Worm (Caenorhabditis elegans) whole organism, late embryonic: ENCODE results near the gene clec-84.

Experiments used
- C38D4.7 ChIP-seq: fragments of 200-800 bp; sonication (Bioruptor generic); optimal IDR thresholded peaks from 2 replicates; lab custom pipeline; 2018; ENCODE audit warnings: mild to moderate bottlenecking, missing genetic modification characterization, moderate library complexity, missing compliant biosample characterization
- F13H6.1 ChIP-seq: sonication (generic microtip); optimal IDR thresholded peaks from 2 replicates; lab custom pipeline; 2016; ENCODE audit warnings: missing genetic modification characterization, missing compliant biosample characterization
- K02D7.2 ChIP-seq: sonication (generic microtip); optimal IDR thresholded peaks from 2 replicates; lab custom pipeline; 2017; ENCODE audit warnings: mild to moderate bottlenecking, missing genetic modification characterization, missing compliant biosample characterization
- T23F11.4 ChIP-seq: fragments of 200-800 bp; sonication (Bioruptor generic); optimal IDR thresholded peaks from 2 replicates; lab custom pipeline; 2018; ENCODE audit warnings: mild to moderate bottlenecking, missing genetic modification characterization, missing compliant biosample characterization
- Y22D7AL.16 ChIP-seq: sonication (generic microtip); optimal IDR thresholded peaks from 2 replicates; lab custom pipeline; 2016; ENCODE audit warnings: missing genetic modification characterization, missing compliant biosample characterization
- ceh-18 ChIP-seq: sonication (generic microtip); optimal IDR thresholded peaks from 2 replicates; lab custom pipeline; 2016; ENCODE audit warnings: missing genetic modification characterization, missing compliant biosample characterization
- ceh-22 ChIP-seq: sonication (generic microtip); optimal IDR thresholded peaks from 2 replicates; lab custom pipeline; 2017; ENCODE audit warnings: missing biosample characterization, missing genetic modification characterization
- ceh-31 ChIP-seq: sonication (generic microtip); optimal IDR thresholded peaks from 2 replicates; lab custom pipeline; 2016; ENCODE audit warnings: missing genetic modification characterization, missing compliant biosample characterization
- ceh-48 ChIP-seq: sonication (generic microtip); optimal IDR thresholded peaks from 2 replicates; lab custom pipeline; 2016; ENCODE audit warnings: missing genetic modification characterization, inconsistent platforms, missing compliant biosample characterization
- che-1 ChIP-seq: sonication (generic microtip); optimal IDR thresholded peaks from 2 replicates; lab custom pipeline; 2016; ENCODE audit warnings: mild to moderate bottlenecking, missing genetic modification characterization, missing compliant biosample characterization
- dmd-4 ChIP-seq: sonication (generic microtip); optimal IDR thresholded peaks from 2 replicates; lab custom pipeline; 2016; ENCODE audit warnings: borderline replicate concordance, missing genetic modification characterization, missing compliant biosample characterization
- dve-1 ChIP-seq: sonication (generic microtip); optimal IDR thresholded peaks from 2 replicates; lab custom pipeline; 2017; ENCODE audit warnings: antibody characterized with exemption, mild to moderate bottlenecking, missing genetic modification characterization, missing compliant biosample characterization
- elt-2 ChIP-seq: sonication (generic microtip); optimal IDR thresholded peaks from 2 replicates; lab custom pipeline; 2016; ENCODE audit warnings: missing genetic modification reagents, missing genetic modification characterization, missing compliant biosample characterization
- fax-1 ChIP-seq: sonication (generic microtip); optimal IDR thresholded peaks from 2 replicates; lab custom pipeline; 2016; ENCODE audit warnings: missing genotype, missing genetic modification characterization, missing compliant biosample characterization
- hlh-30 ChIP-seq: sonication (generic microtip); optimal IDR thresholded peaks from 2 replicates; lab custom pipeline; 2017; ENCODE audit warnings: antibody characterized with exemption, missing genetic modification characterization, missing compliant biosample characterization; ENCODE audit not compliant: insufficient read depth
- hlh-8 ChIP-seq: sonication (generic microtip); optimal IDR thresholded peaks from 2 replicates; lab custom pipeline; 2016; ENCODE audit warnings: missing genotype, missing genetic modification characterization, missing compliant biosample characterization
- lim-6 ChIP-seq: sonication (generic microtip); optimal IDR thresholded peaks from 2 replicates; lab custom pipeline; 2016; ENCODE audit warnings: missing genetic modification characterization, missing compliant biosample characterization
- lin-11 ChIP-seq: fragments of 200-800 bp; sonication (Bioruptor generic); optimal IDR thresholded peaks from 2 replicates; lab custom pipeline; 2018; ENCODE audit warnings: mild to moderate bottlenecking, missing genetic modification characterization, missing compliant biosample characterization
- madf-2 ChIP-seq: sonication (generic microtip); optimal IDR thresholded peaks from 2 replicates; lab custom pipeline; 2017; ENCODE audit warnings: missing genetic modification characterization, missing compliant biosample characterization
- mec-3 ChIP-seq: sonication (generic microtip); optimal IDR thresholded peaks from 2 replicates; lab custom pipeline; 2016; ENCODE audit warnings: borderline replicate concordance, missing genetic modification characterization, missing compliant biosample characterization
- nfya-1 ChIP-seq: sonication (generic microtip); optimal IDR thresholded peaks from 2 replicates; lab custom pipeline; 2017; ENCODE audit warnings: missing genetic modification characterization, mild to moderate bottlenecking, missing compliant biosample characterization, antibody characterized with exemption, moderate library complexity
- nhr-11 ChIP-seq: fragments of 150-350 bp; optimal IDR thresholded peaks from 2 replicates; lab custom pipeline; 2014; ENCODE audit warnings: missing biosample characterization, missing genetic modification characterization
- npax-4 ChIP-seq: sonication (generic microtip); optimal IDR thresholded peaks from 2 replicates; lab custom pipeline; 2016; ENCODE audit warnings: missing genetic modification characterization, missing compliant biosample characterization
- odd-2 ChIP-seq: sonication (generic microtip); optimal IDR thresholded peaks from 2 replicates; lab custom pipeline; 2017; ENCODE audit warnings: antibody characterized with exemption, mild to moderate bottlenecking, missing genetic modification characterization, missing compliant biosample characterization
- pat-9 ChIP-seq: fragments of 200-800 bp; sonication (Bioruptor generic); optimal IDR thresholded peaks from 2 replicates; lab custom pipeline; 2018; ENCODE audit warnings: mild to moderate bottlenecking, missing genetic modification characterization, moderate library complexity, missing compliant biosample characterization
- pha-4 ChIP-seq: fragments of 150-350 bp; optimal IDR thresholded peaks from 2 replicates; lab custom pipeline; 2018; ENCODE audit warnings: missing biosample characterization, missing genetic modification reagents, missing genetic modification characterization
- pqm-1 ChIP-seq: sonication (generic microtip); optimal IDR thresholded peaks from 2 replicates; lab custom pipeline; 2016; ENCODE audit warnings: missing genetic modification characterization, missing compliant biosample characterization
- pros-1 ChIP-seq: fragments of 150-350 bp; optimal IDR thresholded peaks from 2 replicates; lab custom pipeline; 2014; ENCODE audit warnings: missing biosample characterization, missing genetic modification reagents, missing genetic modification characterization
- ref-2 ChIP-seq: sonication (generic microtip); optimal IDR thresholded peaks from 2 replicates; lab custom pipeline; 2016; ENCODE audit warnings: missing genetic modification characterization, missing compliant biosample characterization
- tbx-2 ChIP-seq: sonication (generic microtip); optimal IDR thresholded peaks from 2 replicates; lab custom pipeline; 2016; ENCODE audit warnings: missing genetic modification characterization, missing compliant biosample characterization
- tbx-7 ChIP-seq: sonication (generic microtip); optimal IDR thresholded peaks from 2 replicates; lab custom pipeline; 2016; ENCODE audit warnings: missing genotype, missing genetic modification characterization, missing compliant biosample characterization
- unc-3 ChIP-seq, 2 experiments: fragments of 200-800 bp in 1 of 2; sonication (Bioruptor generic) in 1 of 2; sonication (generic microtip) in 1 of 2; conservative IDR thresholded peaks in 1 of 2; optimal IDR thresholded peaks in 1 of 2; 2 replicates each; pipeline versions ENCODE4 v1.3.6 to Lab custom; 2016 to 2022; ENCODE audit warnings: missing compliant biosample characterization in 2 of 2, missing genetic modification characterization in 2 of 2, missing genetic modification reagents in 1 of 2
- unc-55 ChIP-seq: sonication (generic microtip); optimal IDR thresholded peaks from 2 replicates; lab custom pipeline; 2017; ENCODE audit warnings: missing biosample characterization, missing genetic modification reagents, missing genetic modification characterization
- ztf-16 ChIP-seq: sonication (generic microtip); optimal IDR thresholded peaks from 2 replicates; lab custom pipeline; 2017; ENCODE audit warnings: missing genetic modification characterization, missing compliant biosample characterization

The clec-84 gene

ce11 chrIV:2891535-2892233 lies 49.4 kb downstream of the clec-84 start:
- TF ChIP-seq npax-4 (no peak), ref-2 (tag; lab: Kevin White, UChicago) (peak; percentile 42), dmd-4 (peak; percentile 47)

- no peak for TF ChIP-seq mec-3 (tag; lab: Kevin White, UChicago)
- no peak for TF ChIP-seq pqm-1 (tag; lab: Kevin White, UChicago)
- no peak for TF ChIP-seq F13H6.1 (tag; lab: Kevin White, UChicago)
- TF ChIP-seq pros-1 = no peak
- TF ChIP-seq unc-3 (GFP tag; conservative IDR thresholded peaks at IDR 0.05; lab: Robert Waterston, UW) = no peak
- TF ChIP-seq unc-3 (tag; optimal IDR thresholded peaks at IDR 0.05; lab: Kevin White, UChicago) = no peak
- no peak for TF ChIP-seq che-1 (tag; lab: Kevin White, UChicago)
- no peak for TF ChIP-seq T23F11.4
- TF ChIP-seq hlh-8 (tag; lab: Kevin White, UChicago) = no peak
- TF ChIP-seq pha-4 (tag; lab: Kevin White, UChicago) = no peak
- no peak for TF ChIP-seq unc-55 (GFP tag; lab: Kevin White, UChicago)
These were observed 50.1 kb downstream of the clec-84 start, which contains the start of gene Y54G2A.18 for ce11 chrIV:2892395-2892786. Y54G2A.18 (minus strand) TSS chrIV:2892495.

ce11 chrIV:2892787-2893485 lies 50.7 kb downstream of the clec-84 start:
- TF ChIP-seq tbx-2 (no peak), pqm-1 (tag; lab: Kevin White, UChicago) (no peak), ceh-18 (tag; lab: Kevin White, UChicago) (no peak), K02D7.2 (no peak), ceh-48 (tag; lab: Kevin White, UChicago) (no peak), tbx-7 (tag; lab: Kevin White, UChicago) (no peak), nhr-11 (no peak), elt-2 (tag; lab: Kevin White, UChicago) (no peak)

ce11 chrIV:2893486-2893842 lies 51.2 kb downstream of the clec-84 start:
- TF ChIP-seq pat-9 (no peak), ceh-22 (tag; lab: Kevin White, UChicago) (no peak), Y22D7AL.16 (tag; lab: Kevin White, UChicago) (no peak), ceh-31 (tag; lab: Kevin White, UChicago) (no peak), ztf-16 (tag; lab: Kevin White, UChicago) (no peak), tbx-7 (tag; lab: Kevin White, UChicago) (no peak), hlh-30 (tag; lab: Kevin White, UChicago) (no peak), dve-1 (tag; lab: Kevin White, UChicago) (no peak), madf-2 (tag; lab: Kevin White, UChicago) (no peak), lin-11 (tag; lab: Kevin White, UChicago) (no peak), elt-2 (tag; lab: Kevin White, UChicago) (no peak), che-1 (tag; lab: Kevin White, UChicago) (no peak), odd-2 (tag; lab: Kevin White, UChicago) (no peak), nfya-1 (tag; lab: Kevin White, UChicago) (no peak), nhr-11 (no peak), lim-6 (no peak), K02D7.2 (no peak), C38D4.7 (GFP tag; lab: Kevin White, UChicago) (no peak), fax-1 (tag; lab: Kevin White, UChicago) (no peak), pqm-1 (tag; lab: Kevin White, UChicago) (no peak)
- TF ChIP-seq, all 69 proteins: peak for 0
